Worm (Caenorhabditis elegans) whole organism, L1 larva: ENCODE results near the gene irld-56.

Experiments
- F16B12.6 ChIP-seq: fragments of 150-350 bp; optimal IDR thresholded peaks from 2 replicates; lab custom pipeline; 2014; ENCODE audit warnings: missing biosample characterization, missing genetic modification characterization
- aha-1 ChIP-seq: fragments of 150-350 bp; optimal IDR thresholded peaks from 2 replicates; lab custom pipeline; 2014; ENCODE audit warnings: missing biosample characterization, missing genetic modification characterization
- aly-2 ChIP-seq: fragments of 150-350 bp; optimal IDR thresholded peaks from 2 replicates; lab custom pipeline; 2014; ENCODE audit warnings: missing biosample characterization, missing genetic modification characterization
- ama-1 ChIP-seq: fragments of 150-350 bp; optimal IDR thresholded peaks from 2 replicates; lab custom pipeline; 2014
- ceh-82 ChIP-seq, 3 experiments: fragments of 150-350 bp in 1 of 3; sonication (generic microtip) in 2 of 3; optimal IDR thresholded peaks; 2 replicates each; lab custom pipeline; 2014 to 2017; ENCODE audit warnings: missing biosample characterization in 3 of 3, missing genetic modification characterization in 3 of 3
- fos-1 ChIP-seq: fragments of 150-350 bp; optimal IDR thresholded peaks from 2 replicates; lab custom pipeline; 2014; ENCODE audit warnings: missing biosample characterization, missing genetic modification characterization
- hlh-17 ChIP-seq: fragments of 200-800 bp; sonication (Bioruptor generic); optimal IDR thresholded peaks from 2 replicates; lab custom pipeline; 2018; ENCODE audit warnings: missing genetic modification characterization, mild to moderate bottlenecking, missing compliant biosample characterization, moderate library complexity, borderline replicate concordance
- mdl-1 ChIP-seq, 2 experiments: fragments of 150-350 bp; optimal IDR thresholded peaks; 2 replicates each; lab custom pipeline; 2014 to 2017; ENCODE audit warnings: missing biosample characterization in 2 of 2, missing genetic modification characterization in 2 of 2, inconsistent platforms in 1 of 2
- mep-1 ChIP-seq: fragments of 150-350 bp; optimal IDR thresholded peaks from 2 replicates; lab custom pipeline; 2014; ENCODE audit warnings: missing biosample characterization, missing genetic modification characterization
- nhr-28 ChIP-seq: fragments of 150-350 bp; optimal IDR thresholded peaks from 2 replicates; lab custom pipeline; 2014; ENCODE audit warnings: missing biosample characterization, missing genetic modification characterization
- nhr-77 ChIP-seq: fragments of 150-350 bp; optimal IDR thresholded peaks from 2 replicates; lab custom pipeline; 2014; ENCODE audit warnings: missing biosample characterization, missing genetic modification characterization
- pqm-1 ChIP-seq: sonication (generic microtip); optimal IDR thresholded peaks from 3 replicates; lab custom pipeline; 2017; ENCODE audit warnings: missing biosample characterization, missing genetic modification characterization
- skn-1 ChIP-seq: fragments of 150-350 bp; optimal IDR thresholded peaks from 2 replicates; lab custom pipeline; 2014; ENCODE audit warnings: missing biosample characterization, missing genetic modification characterization
- snpc-4 ChIP-seq: fragments of 150-350 bp; optimal IDR thresholded peaks from 2 replicates; lab custom pipeline; 2014; ENCODE audit warnings: missing biosample characterization, missing genetic modification characterization

ce11 chrIV:14032620-14033501 lies 13.1 kb upstream of the irld-56 start:
- no peak for TF ChIP-seq hlh-17
- TF ChIP-seq F16B12.6 (tag; lab: Kevin White, UChicago): no peak
- peak; percentile 13 for TF ChIP-seq snpc-4
- no peak for TF ChIP-seq nhr-28 (tag; lab: Kevin White, UChicago)
- no peak for TF ChIP-seq nhr-77 (tag; lab: Kevin White, UChicago)
- peak; percentile 13 to 18 for TF ChIP-seq mdl-1 (tag; optimal IDR thresholded peaks at IDR 0.05; lab: Kevin White, UChicago)
- no peak for TF ChIP-seq pqm-1 (tag; lab: Kevin White, UChicago)
- peak; percentile 33 for TF ChIP-seq ama-1
- peak; percentile 66 for TF ChIP-seq aha-1 (tag; lab: Kevin White, UChicago)
- peak; percentile 65 for TF ChIP-seq mep-1 (tag; lab: Kevin White, UChicago)
- TF ChIP-seq ceh-82 (tag; optimal IDR thresholded peaks at IDR 0.05; lab: Kevin White, UChicago): peak; percentile 44 to 75 (median 72)
- no peak for TF ChIP-seq aly-2
- TF ChIP-seq skn-1 (tag; lab: Kevin White, UChicago): peak; percentile 51
- peak; percentile 17 for TF ChIP-seq fos-1 (tag; lab: Kevin White, UChicago)
